Worm (Caenorhabditis elegans) whole organism, L4/young adult: ENCODE measurements around the gene F26C11.1.
"Not testable (repeated sequence)": the region's sequence is repeated elsewhere in the genome, so short reads cannot be mapped to it uniquely, and the experiment has no call there.

Experiments used
- W03F9.2 ChIP-seq: fragments of 150-350 bp; optimal IDR thresholded peaks from 2 replicates; lab custom pipeline; 2014; ENCODE audit warnings: missing biosample characterization, missing genetic modification characterization
- dao-5 ChIP-seq: sonication (generic microtip); optimal IDR thresholded peaks from 2 replicates; lab custom pipeline; 2016; ENCODE audit warnings: missing genotype, missing genetic modification characterization, moderate library complexity, missing compliant biosample characterization
- him-1 ChIP-seq: sonication (generic microtip); optimal IDR thresholded peaks from 2 replicates; lab custom pipeline; 2016; ENCODE audit warnings: missing genotype, missing genetic modification reagents, missing genetic modification characterization, missing compliant biosample characterization

DNA sequence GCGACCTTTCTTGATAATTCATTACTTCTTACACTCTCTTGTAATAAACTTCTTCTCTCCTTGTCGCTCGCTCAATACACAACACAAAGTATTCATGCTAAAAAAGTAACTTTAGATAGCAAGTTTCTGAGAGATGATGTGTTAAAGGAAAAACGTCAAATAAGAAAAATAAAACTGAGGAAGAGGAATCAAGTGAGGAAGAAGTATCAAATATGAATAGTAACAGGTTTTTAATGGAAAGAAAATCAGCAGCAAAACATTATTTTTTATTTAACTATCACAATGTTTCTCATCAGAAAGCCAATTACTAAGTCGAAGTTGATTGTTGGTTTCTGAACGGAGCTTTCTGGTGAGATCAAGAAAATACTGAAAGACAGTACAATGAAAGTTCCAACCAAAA is 28.2 kb upstream of the F26C11.1 start, which contains the start of gene chil-1:
- not testable (repeated sequence) for TF ChIP-seq W03F9.2 (tag; lab: Kevin White, UChicago); him-1; dao-5 (tag; lab: Kevin White, UChicago)
